Fruit fly (Drosophila melanogaster) Kc167 (cell line): ENCODE data around the gene sna.

Experiments
- Myc ChIP-seq: fragments of >200 bp; optimal IDR thresholded peaks from 2 replicates; lab custom pipeline; 2017; ENCODE audit warnings: missing external identifiers
- Sin3A ChIP-seq: fragments of >200 bp; optimal IDR thresholded peaks from 2 replicates; lab custom pipeline; 2018; ENCODE audit warnings: missing external identifiers
- h ChIP-seq: fragments of >200 bp; optimal IDR thresholded peaks from 3 replicates; lab custom pipeline; 2018; ENCODE audit warnings: missing external identifiers
- insv ChIP-seq: fragments of >200 bp; optimal IDR thresholded peaks from 3 replicates; lab custom pipeline; 2018; ENCODE audit warnings: missing external identifiers
- psq ChIP-seq: fragments of >200 bp; optimal IDR thresholded peaks from 2 replicates; lab custom pipeline; 2017; ENCODE audit warnings: missing external identifiers

- no peak for TF ChIP-seq insv
- no peak for TF ChIP-seq Myc (lab: Kevin White, UChicago)
- no peak for TF ChIP-seq h (lab: Kevin White, UChicago)
- no peak for TF ChIP-seq Sin3A (lab: Kevin White, UChicago)
- no peak for TF ChIP-seq psq
These were observed 7.8 kb upstream of the sna start for dm6 chr2L:15485626-15486486.
